Fruit fly (Drosophila melanogaster): ENCODE results near the gene Dab.
A peak's percentile ranks its signal among the peaks of the same experiment; 100 is the strongest.

Gene Dab

DNA sequence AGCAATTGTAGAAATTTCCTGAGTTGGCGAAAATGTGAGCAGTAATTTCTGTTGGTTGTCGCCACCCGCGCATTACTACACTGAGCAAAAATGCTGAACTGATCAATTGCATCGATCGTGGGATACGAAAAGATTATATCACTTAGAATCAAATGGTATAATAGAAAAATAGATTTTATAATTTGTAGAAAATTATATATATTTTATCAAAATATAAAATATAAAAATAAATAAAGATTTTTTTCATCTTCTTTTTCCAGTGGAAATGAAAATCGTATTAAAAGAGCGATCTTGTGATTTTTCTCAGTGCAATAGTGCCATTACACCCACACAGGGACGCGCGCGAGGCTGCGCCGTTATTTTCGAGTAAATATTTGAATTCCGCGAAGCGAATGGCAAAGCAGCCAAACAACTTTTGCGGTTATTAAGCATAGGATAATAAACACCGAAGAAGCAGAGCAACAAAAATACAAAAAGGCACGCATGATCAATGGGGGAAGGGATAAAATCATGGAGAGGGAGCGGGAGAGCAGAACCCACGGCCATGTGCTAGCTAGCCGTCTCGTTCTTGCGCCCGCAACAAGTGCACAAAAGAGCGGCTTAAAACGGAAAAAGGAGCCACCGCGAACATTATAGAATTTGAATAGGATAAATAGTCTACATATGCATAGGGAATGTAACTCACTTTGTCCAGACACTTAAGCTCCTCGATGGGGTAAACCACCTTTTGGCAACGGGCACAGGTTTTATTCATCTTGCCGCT lies 1.5 kb upstream of the Dab start (continued):
- peak; percentile 51 for TF ChIP-seq slbo (GFP tag; IDR thresholded peaks at IDR 0.05)
- no peak for TF ChIP-seq CG7987 (GFP tag; optimal IDR thresholded peaks at IDR 0.05)
- TF ChIP-seq Lpt (GFP tag; optimal IDR thresholded peaks at IDR 0.05), result no peak
- no peak for TF ChIP-seq Neu2 (GFP tag; optimal IDR thresholded peaks at IDR 0.05; ENCODE audit: borderline replicate concordance)
- TF ChIP-seq Mad (GFP tag; optimal IDR thresholded peaks at IDR 0.05), result no peak
- TF ChIP-seq CG8089 (GFP tag; optimal IDR thresholded peaks at IDR 0.05), result no peak
- TF ChIP-seq usp (GFP tag; optimal IDR thresholded peaks at IDR 0.05), result no peak
- TF ChIP-seq jigr1 (GFP tag; IDR thresholded peaks at IDR 0.05), result no peak
- no peak for TF ChIP-seq ap (GFP tag; IDR thresholded peaks at IDR 0.05)
- TF ChIP-seq CG4328 (GFP tag; optimal IDR thresholded peaks at IDR 0.05), result peak; percentile 1
- 0 out of 3 replicates have a peak, but pooled peaks have one; percentile 38 for TF ChIP-seq ci (GFP tag; IDR thresholded peaks at IDR 0.05)
- TF ChIP-seq CrebB (tag; optimal IDR thresholded peaks at IDR 0.05), result no peak
- peak; percentile 6 for TF ChIP-seq CG13296 (GFP tag; optimal IDR thresholded peaks at IDR 0.05)
- no peak for TF ChIP-seq unc-4 (GFP tag; IDR thresholded peaks at IDR 0.05; ENCODE audit: partially characterized antibody)
- TF ChIP-seq CG10979 (tag; optimal IDR thresholded peaks at IDR 0.05), result peak; percentile 17
- peak; percentile 22; the same call in 1 of the 2 replicates for TF ChIP-seq esg (GFP tag; conservative IDR thresholded peaks at IDR 0.05)
- TF ChIP-seq Deaf1 (tag; optimal IDR thresholded peaks at IDR 0.05), result peak; percentile 27
- TF ChIP-seq CG10431 (GFP tag; optimal IDR thresholded peaks at IDR 0.05), result no peak
- no peak for TF ChIP-seq ab (GFP tag; optimal IDR thresholded peaks at IDR 0.05)
- no peak for TF ChIP-seq yki (optimal IDR thresholded peaks at IDR 0.05)
- no peak for TF ChIP-seq HLHmδ (GFP tag; optimal IDR thresholded peaks at IDR 0.05)
- no peak for TF ChIP-seq ham (GFP tag; IDR thresholded peaks at IDR 0.05)
- no peak for TF ChIP-seq Fer2 (tag; optimal IDR thresholded peaks at IDR 0.05)
- TF ChIP-seq CG10654 (GFP tag; optimal IDR thresholded peaks at IDR 0.05), result peak; percentile 41
- TF ChIP-seq peb (GFP tag; IDR thresholded peaks at IDR 0.05), result no peak
- no peak for TF ChIP-seq Mrtf (GFP tag; IDR thresholded peaks at IDR 0.05)
- TF ChIP-seq gcm2 (GFP tag; optimal IDR thresholded peaks at IDR 0.05), result no peak
- 0 out of 2 replicates have a peak, but pooled peaks have one; percentile 8 for TF ChIP-seq rib (GFP tag; IDR thresholded peaks at IDR 0.05)
- peak; percentile 46 for TF ChIP-seq CG17361 (GFP tag; IDR thresholded peaks at IDR 0.05)
- TF ChIP-seq chif (GFP tag; optimal IDR thresholded peaks at IDR 0.05), result no peak
- TF ChIP-seq CG4404 (GFP tag; IDR thresholded peaks at IDR 0.05), result peak; percentile 43; the same call in 1 of the 2 replicates
- TF ChIP-seq Rfx (GFP tag; IDR thresholded peaks at IDR 0.05), result peak; percentile 67
- TF ChIP-seq slp2 (GFP tag; optimal IDR thresholded peaks at IDR 0.05), result no peak
- peak; percentile 12 for TF ChIP-seq Sox102F (GFP tag; optimal IDR thresholded peaks at IDR 0.05)
- no peak for TF ChIP-seq ind (GFP tag; optimal IDR thresholded peaks at IDR 0.05)
- TF ChIP-seq CG14860 (GFP tag; IDR thresholded peaks at IDR 0.05; ENCODE audit: partially characterized antibody), result no peak
- peak; percentile 59; the same call in 1 of the 2 replicates for TF ChIP-seq klu (GFP tag; IDR thresholded peaks at IDR 0.05)
- TF ChIP-seq CG15696 (tag; optimal IDR thresholded peaks at IDR 0.05), result peak; percentile 55
- TF ChIP-seq Dfd (GFP tag; optimal IDR thresholded peaks at IDR 0.05), result no peak
- TF ChIP-seq Vsx1 (GFP tag; optimal IDR thresholded peaks at IDR 0.05), result peak; percentile 60
- no peak for TF ChIP-seq Tbp (GFP tag; optimal IDR thresholded peaks at IDR 0.05)
- peak; percentile 42 for TF ChIP-seq CG30403 (GFP tag; optimal IDR thresholded peaks at IDR 0.05)
- peak; percentile 36 for TF ChIP-seq Six4 (GFP tag; optimal IDR thresholded peaks at IDR 0.05)
- TF ChIP-seq hb (GFP tag; IDR thresholded peaks at IDR 0.05; ENCODE audit: partially characterized antibody), result no peak
- TF ChIP-seq CG10147 (GFP tag; optimal IDR thresholded peaks at IDR 0.05), result peak; percentile 46
- no peak for TF ChIP-seq Oaz (GFP tag; IDR thresholded peaks at IDR 0.05)
- TF ChIP-seq Scr (GFP tag; IDR thresholded peaks at IDR 0.05; ENCODE audit: partially characterized antibody), result no peak
- no peak for TF ChIP-seq grn (GFP tag; optimal IDR thresholded peaks at IDR 0.05)
- peak; percentile 13 for TF ChIP-seq Jarid2 (GFP tag; optimal IDR thresholded peaks at IDR 0.05)
- TF ChIP-seq zen2 (GFP tag; IDR thresholded peaks at IDR 0.05; ENCODE audit: partially characterized antibody), result no peak
